Fruit fly (Drosophila melanogaster) whole organism, larva: ENCODE results near the gene Mob2.
A peak's percentile ranks its signal among the peaks of the same experiment; 100 is the strongest.
"Not testable (repeated sequence)": the region's sequence is repeated elsewhere in the genome, so short reads cannot be mapped to it uniquely, and the experiment has no call there.

Experiments used
- noc ChIP-seq: fragments of 200-800 bp; sonication (Bioruptor generic); optimal IDR thresholded peaks from 3 replicates; lab custom pipeline; 2019; ENCODE audit warnings: missing biosample characterization, mild to moderate bottlenecking, missing genetic modification characterization, moderate library complexity

Mob2 gene

DNA sequence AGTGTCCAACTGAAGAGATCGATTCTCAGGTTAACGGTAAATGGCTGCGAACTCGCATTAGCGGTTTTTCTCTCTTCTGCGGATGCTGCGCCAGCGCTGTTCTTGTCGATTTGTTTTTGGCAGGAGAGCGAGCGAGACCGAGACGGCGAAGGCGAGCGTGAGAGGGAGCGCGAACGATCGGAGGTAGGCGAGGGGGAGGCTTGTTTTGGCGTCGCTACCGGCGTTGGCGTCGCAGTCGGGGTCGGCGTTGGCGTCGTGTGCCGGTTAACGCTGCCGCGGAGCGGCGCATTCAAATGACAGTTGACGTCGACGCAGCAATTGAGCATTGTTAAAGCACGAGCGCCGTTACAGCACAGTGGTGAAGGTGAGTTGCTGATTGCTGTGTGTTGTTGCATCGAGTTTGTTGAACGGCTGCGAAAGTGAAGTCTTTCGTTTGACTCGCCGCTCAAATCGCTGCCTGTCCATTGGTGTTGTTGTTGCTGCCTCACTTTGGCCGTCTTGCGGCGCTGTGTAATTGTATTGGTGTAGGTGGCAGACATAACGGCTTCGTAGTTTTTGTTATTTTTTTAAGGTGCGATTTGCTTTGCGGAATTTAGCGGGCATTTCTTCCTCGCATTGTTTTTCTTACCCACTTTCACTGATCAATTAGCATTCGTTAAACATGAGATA lies 24.9 kb upstream of the Mob2 start:
- TF ChIP-seq noc (tag; lab: Kevin White, UChicago): no peak

DNA sequence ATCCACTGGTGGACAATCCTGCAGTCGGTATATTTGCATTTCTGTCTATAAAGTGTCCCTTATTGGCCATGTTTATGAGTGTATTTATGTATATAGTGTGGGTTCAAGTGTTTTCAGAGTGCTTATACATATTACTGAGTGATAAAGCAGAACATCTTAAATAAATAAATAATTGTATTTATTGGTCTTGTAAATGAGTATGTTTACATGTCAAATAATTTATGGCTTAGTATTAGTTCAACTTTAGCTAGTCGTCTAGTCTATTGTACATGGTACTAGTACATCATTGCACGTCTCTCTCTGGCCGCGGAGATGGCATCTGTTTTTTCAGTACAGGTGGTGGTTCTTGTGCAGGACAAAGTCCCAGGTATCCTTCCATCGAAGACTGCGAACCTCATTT lies 21.9 kb upstream of the Mob2 start, which contains the start of gene CG32086:
TSS of gene CG32086 (minus strand) at position 101 of the 400 bp plus-strand sequence.
- no peak for TF ChIP-seq noc (tag; lab: Kevin White, UChicago)

DNA sequence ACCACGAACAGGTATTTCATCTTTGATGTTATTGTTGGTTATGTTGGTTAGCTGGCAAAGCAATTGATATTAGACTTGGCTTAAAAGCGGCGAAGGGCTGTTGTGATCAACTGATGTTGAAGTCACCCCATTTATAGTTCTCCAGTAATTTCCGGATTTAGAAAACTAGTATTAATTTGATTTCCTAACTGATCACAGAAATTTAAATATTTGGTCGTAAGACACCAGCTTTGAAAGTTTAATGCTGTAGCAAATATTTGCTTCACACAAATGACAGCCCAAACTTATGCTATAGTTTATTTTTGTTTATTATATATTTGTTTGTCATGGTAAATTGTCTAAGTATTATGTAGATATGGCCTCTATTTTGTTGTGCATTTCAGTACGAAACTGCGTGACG lies 20.1 kb upstream of the Mob2 start, which contains the start of gene CG33269:
TSS of gene CG33269 (minus strand) at position 101 of the 400 bp plus-strand sequence.
- TF ChIP-seq noc (tag; lab: Kevin White, UChicago): no peak

DNA sequence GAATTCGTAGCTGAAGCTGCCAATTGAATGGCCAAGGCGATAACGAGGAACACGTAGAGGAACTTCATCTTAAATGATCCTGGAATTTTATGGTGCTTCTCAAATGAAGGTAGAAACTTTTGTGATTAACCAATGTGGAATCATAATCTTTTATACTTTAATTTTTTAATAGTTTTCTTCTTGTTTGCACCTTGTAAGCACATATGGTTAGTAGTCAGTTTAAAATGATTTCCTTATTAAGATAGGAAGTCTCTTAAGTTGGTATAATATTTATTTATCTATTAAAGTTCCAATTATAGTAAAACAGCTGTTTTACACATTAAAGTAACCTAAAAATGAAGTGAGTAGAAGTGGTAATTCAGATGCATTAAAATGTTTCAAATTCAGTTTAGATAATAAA lies 18.9 kb upstream of the Mob2 start, which contains the start of gene CG43391:
TSS of gene CG43391 (minus strand) at position 101 of the 400 bp plus-strand sequence.
- TF ChIP-seq noc (tag; lab: Kevin White, UChicago): no peak

DNA sequence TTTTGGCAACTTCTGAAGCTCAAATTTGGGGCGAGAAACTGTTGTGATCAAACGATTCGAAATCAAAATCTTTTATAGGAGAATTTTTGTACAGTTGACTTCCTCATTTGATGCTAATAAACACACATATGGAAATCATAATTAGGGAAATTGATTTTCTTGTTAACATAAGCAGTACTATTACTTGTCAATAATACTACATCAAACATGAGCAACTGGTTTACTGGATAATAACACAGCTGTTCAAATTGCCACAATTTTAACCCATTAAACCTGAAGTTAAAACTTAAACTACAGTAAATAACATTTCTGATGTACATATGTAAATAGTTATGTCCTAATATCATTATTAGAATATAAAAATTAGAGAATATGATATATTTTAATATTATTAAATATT lies 17.9 kb upstream of the Mob2 start, which contains the start of gene CG43390:
TSS of gene CG43390 (minus strand) at position 32 of the 400 bp plus-strand sequence.
- TF ChIP-seq noc (tag; lab: Kevin White, UChicago): no peak

DNA sequence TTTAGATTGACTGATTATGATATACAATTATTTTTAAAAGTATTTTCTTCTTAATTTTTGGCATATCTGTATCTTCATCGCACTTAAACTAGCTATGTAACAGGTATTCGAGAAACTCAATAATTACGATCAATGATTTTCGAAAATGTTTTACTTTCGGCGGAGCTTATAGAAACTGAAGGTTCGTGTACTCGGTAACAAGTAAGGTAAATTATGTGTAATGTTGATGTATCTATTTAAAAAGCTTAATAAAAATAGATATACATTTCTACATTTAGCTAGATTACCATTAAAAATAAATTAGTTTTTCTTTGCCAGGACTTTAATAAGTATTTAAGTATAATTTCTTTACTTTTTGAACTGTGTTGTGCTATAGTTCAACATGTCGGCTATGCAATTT lies 16.8 kb upstream of the Mob2 start:
- TF ChIP-seq noc (tag; lab: Kevin White, UChicago): no peak

DNA sequence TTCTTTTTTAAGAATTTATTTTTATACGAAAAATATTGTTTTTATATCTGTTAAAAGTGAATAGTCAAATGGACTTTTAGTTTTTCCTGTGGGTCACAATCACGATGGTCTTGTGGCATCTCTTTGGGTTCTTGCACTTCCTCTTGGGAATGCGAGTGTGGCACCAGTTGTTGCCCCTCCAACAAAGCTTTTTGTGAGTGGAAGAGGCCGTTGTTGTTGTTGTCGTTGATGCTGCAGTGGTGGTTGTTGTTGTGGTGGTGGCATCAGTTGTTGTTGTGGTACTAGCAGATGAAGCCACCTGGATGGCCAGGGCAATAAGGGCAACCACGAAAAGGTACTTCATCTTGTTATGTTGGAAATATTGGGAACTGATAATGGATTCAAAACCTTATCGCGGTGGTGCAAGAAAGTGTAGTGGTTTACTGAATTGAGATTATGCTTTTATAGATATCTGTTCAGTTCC lies 16.2 kb upstream of the Mob2 start, which contains the start of gene CG33270:
TSS of gene CG33270 (minus strand) at position 413 of the 463 bp plus-strand sequence.
- TF ChIP-seq noc (tag; lab: Kevin White, UChicago): no peak

DNA sequence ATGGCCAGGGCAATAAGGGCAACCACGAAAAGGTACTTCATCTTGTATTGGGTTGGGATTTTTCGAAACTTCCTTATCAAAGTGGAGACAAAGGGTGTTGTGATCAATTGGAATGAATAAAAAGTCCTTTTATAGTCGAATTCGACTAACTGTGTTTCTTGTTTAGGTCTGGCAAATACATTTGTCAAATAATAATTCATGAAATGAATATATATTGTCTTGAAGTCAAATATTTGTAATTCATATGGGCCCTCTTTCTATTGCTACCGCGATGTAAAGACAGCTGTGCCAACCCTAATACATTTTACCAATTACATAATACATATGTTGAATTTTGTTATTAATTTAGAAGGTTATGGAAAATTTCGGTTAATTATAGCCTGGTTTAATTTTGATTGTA lies 15.4 kb upstream of the Mob2 start, which contains the start of gene CG33271:
TSS of gene CG33271 (minus strand) at position 101 of the 400 bp plus-strand sequence.
- no peak for TF ChIP-seq noc (tag; lab: Kevin White, UChicago)

DNA sequence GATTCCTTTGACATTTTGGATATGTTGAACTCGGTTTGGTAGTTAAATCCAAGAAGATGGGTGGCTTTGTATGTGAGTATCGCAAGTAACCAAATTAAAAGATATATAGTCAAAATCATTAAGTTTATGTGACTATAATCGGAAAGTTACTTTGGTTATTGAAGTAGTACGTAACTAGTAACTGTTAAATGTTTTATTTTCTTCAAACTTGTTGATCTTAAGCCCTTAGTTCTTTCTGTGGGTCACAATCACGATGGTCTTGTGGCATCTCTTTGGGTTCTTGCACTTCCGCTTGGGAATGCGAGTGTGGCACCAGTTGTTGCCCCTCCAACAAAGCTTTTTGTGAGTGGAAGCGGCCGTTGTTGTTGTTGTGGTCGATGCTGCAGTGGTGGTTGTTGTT lies 14.9 kb upstream of the Mob2 start, which contains the start of gene CG33489:
TSS of gene CG33489 (minus strand) at position 101 of the 400 bp plus-strand sequence.
- TF ChIP-seq noc (tag; lab: Kevin White, UChicago): not testable (repeated sequence)

DNA sequence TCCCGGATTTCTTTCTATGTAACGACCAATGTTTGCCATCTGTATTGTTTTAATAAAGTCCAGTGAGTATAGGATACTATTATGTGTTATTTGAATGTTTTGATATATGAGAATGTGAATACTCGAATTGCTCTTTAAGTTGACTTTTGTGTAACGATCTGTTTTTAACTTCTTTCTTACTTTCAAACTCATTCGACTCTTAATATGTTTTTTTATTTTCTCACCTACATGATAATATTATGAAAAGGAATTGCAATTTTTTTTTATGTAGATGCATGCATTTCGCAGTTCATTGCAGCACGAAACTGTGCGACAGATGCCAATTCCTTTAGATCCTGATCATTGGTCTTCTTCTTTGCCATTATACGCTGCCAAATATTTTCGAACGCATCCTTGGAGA lies 12.5 kb upstream of the Mob2 start, which contains the start of gene CG33490:
TSS of gene CG33490 (minus strand) at position 101 of the 400 bp plus-strand sequence.
- TF ChIP-seq noc (tag; lab: Kevin White, UChicago): no peak

DNA sequence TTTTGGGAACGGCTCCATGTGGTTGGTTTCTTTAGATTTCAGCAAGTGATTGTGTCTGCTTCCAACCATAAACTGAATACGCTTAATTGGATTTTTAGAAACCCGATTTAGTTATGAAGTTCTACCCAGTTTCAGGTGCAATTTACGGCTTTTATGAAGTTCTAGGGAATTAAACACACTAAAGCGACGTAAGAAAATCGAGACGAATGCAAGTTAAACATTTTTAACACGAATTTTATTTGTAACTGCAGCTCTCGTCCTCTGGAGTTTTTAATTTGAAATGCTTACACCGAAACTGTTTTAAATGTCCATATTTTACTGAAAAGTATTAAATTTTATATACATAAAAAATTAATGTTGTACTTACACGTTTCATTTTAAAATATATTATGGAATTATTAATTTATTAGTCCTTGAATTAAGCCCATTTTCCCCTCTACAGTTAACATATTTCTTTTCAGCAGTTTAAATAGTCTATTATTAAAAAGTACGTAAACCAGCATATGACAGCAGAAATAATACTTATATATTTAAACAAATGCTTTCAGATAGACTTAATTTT lies 2.0 kb upstream of the Mob2 start, which contains the start of the genes CG46412 and CG33267:
TSS of gene CG46412 (minus strand) at position 101 of the 562 bp plus-strand sequence.
TSS of gene CG33267 (plus strand) at position 512 of the 562 bp plus-strand sequence.
- TF ChIP-seq noc (tag; lab: Kevin White, UChicago): no peak

DNA sequence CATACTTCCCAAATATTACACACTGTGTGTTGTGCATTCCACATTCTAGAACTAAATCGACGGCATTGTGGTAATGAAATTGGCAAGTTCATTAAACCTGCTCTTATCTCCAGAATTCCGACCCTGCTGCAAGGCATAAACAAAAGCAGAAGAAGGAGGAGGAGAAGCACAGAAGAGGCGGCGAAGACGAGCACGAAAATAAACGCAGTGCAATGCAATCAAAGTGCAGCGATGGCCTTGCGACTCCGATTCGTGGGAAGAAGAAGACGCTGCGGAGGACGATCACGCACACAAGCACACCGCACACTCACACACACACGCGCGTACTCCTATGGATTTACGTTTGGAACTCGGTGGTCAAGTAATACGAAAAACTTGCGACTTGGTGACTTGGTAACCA lies 1.1 kb downstream of the Mob2 start:
- TF ChIP-seq noc (tag; lab: Kevin White, UChicago): no peak

DNA sequence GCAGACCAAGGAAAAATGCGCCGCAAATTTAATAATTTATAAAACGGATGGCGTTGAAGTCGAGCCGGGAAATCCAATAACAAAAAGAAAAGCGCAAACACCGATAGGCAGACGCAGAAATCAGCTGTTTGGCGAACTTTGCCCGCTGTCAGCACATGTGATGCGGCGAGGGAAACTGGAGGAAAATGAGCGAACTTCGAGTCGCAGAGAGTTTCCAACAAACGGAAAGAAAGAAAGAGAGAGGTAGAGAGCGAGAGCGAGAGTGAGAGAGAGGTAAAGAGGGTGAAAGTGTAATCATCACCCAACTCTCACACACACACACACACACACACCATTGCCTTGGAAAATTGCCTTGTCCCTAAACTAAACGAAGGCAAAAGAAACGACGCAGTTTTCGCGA lies 4.8 kb downstream of the Mob2 start:
- no peak for TF ChIP-seq noc (tag; lab: Kevin White, UChicago)

DNA sequence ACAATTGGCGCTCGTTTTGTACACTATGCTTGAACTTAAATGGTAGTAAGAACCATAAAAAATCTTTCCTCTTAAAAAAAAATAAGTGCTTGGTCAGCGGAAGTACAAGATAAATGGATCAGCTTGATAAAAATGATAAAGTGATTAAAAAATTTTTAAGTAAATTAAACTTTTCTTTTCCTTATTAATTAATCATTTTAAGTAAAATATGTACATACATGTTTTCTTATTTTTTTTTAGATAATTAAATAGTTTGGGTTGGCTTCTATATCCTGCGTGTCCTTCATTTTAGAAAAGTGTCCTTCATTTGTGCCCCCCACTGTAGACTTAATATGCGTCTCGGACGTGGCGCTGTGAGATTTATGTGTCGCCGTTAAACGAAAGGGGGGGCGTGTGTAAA lies 5.4 kb downstream of the Mob2 start:
- peak; percentile 41 for TF ChIP-seq noc (tag; lab: Kevin White, UChicago)

DNA sequence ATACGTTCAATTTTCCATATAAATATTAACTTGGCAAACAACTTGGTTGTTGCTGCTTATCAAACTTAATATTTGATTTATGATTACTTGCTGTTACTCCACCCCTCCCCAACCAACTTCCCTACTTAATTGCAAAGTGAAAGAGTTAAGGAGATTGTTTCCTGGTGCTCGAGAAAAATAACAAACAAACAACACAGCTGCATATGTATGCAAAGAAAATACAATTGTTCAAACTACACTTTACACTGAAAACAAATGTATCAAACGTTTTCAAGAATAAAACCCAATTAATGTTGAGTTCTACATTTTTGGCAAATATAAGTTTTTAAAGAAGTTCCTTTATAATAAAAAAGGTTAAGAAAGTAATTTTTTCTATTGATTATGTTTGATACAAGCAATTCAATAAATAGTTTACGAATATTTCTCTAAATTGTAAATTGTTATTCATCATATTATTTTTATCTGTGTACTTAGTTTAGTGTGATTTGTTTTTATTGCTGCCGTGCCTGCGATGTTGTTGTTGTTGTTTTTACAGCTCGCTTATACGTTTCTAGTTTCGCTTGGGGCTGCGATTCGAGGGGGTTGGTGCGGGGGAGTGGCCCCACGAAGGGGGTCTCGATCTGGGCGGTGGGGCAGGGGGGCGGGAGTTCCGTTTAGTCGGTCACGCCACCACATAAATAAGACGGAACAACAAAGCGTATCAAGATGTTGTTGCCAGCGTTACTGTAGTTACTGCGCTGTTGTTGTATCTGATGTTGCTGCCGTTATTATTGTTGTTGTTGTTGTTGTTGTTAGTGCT lies 6.2 kb downstream of the Mob2 start:
- peak; percentile 47 for TF ChIP-seq noc (tag; lab: Kevin White, UChicago)
